Fruit fly (Drosophila melanogaster) Kc167 (cell line): Measurements from ENCODE around the gene CG11977.

Source experiments
- Myc ChIP-seq: fragments of >200 bp; optimal IDR thresholded peaks from 2 replicates; lab custom pipeline; 2017; ENCODE audit warnings: missing external identifiers
- Sin3A ChIP-seq: fragments of >200 bp; optimal IDR thresholded peaks from 2 replicates; lab custom pipeline; 2018; ENCODE audit warnings: missing external identifiers
- h ChIP-seq: fragments of >200 bp; optimal IDR thresholded peaks from 3 replicates; lab custom pipeline; 2018; ENCODE audit warnings: missing external identifiers
- insv ChIP-seq: fragments of >200 bp; optimal IDR thresholded peaks from 3 replicates; lab custom pipeline; 2018; ENCODE audit warnings: missing external identifiers
- psq ChIP-seq: fragments of >200 bp; optimal IDR thresholded peaks from 2 replicates; lab custom pipeline; 2017; ENCODE audit warnings: missing external identifiers

dm6 chr3R:9047561-9048465 is 50.3 kb downstream of the CG11977 start, which contains the start of gene Rel:
- no peak for TF ChIP-seq psq
- TF ChIP-seq Myc (lab: Kevin White, UChicago), result no peak
- no peak for TF ChIP-seq Sin3A
- TF ChIP-seq insv (lab: Kevin White, UChicago), result no peak
- TF ChIP-seq h (lab: Kevin White, UChicago), result no peak
